Fruit fly (Drosophila melanogaster) whole organism, prepupa: ENCODE measurements around the gene Bub1.
A peak's percentile ranks its signal among the peaks of the same experiment; 100 is the strongest.

Source experiments
- CG7368 ChIP-seq: fragments of 200-800 bp; sonication (Bioruptor generic); optimal IDR thresholded peaks from 3 replicates; lab custom pipeline; 2016; ENCODE audit warnings: missing biosample characterization, missing genetic modification characterization
- CG8319 ChIP-seq: fragments of 200-800 bp; sonication (Bioruptor generic); optimal IDR thresholded peaks from 3 replicates; lab custom pipeline; 2016; ENCODE audit warnings: missing biosample characterization, missing genetic modification characterization
- Sox14 ChIP-seq: fragments of 200-800 bp; sonication (Bioruptor generic); optimal IDR thresholded peaks from 3 replicates; lab custom pipeline; 2016; ENCODE audit warnings: missing biosample characterization, missing genetic modification characterization

DNA sequence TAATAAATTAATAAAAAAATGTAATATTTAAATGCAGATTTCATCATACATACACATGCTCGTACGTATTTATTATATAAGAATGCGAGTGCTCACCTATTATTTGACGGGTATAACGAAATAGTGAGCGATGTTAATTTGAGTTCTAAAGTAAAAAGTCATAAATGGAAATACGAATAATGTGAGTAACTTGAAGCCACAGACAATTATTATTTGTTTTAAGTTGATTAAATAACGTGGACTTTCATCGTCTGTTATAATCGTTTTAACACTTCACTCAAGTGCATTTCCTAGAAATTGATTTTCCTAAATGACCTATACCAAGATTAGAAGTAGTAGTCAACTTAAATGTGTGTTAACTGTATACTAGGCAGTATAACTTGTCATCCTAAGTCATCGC lies 23.6 kb downstream of the Bub1 start:
- TF ChIP-seq Sox14 (GFP tag; lab: Kevin White, UChicago): peak; percentile 45
- no peak for TF ChIP-seq CG8319 (GFP tag; lab: Kevin White, UChicago)
- TF ChIP-seq CG7368 (GFP tag; lab: Kevin White, UChicago): no peak
